Worm (Caenorhabditis elegans): ENCODE results near the gene alp-1.

DNA sequence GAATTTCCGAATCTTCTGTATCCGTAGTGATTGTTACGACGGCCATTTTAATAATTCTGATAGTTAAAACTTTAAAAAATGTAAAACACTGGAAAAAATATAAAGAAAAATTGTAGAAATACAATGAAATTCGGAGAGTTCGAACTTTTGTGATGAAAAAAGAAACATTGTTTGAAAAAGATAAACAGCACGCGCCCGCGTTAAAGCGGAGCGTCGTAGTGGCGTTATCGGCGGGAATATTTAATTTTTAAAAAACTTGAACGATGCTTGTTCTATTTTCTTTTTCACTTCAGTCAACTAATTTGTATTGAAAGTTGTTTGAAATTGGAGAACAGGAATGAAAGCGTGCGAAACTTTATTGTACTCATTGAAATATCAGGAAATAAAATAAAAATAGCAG lies 17.3 kb downstream of the alp-1 start, which contains the start of gene npp-23:
- TF ChIP-seq ets-7 (tag; optimal IDR thresholded peaks at IDR 0.05) = no peak
- no peak for TF ChIP-seq flt-1 (GFP tag; IDR thresholded peaks at IDR 0.05)
- no peak for TF ChIP-seq tbx-37 (GFP tag; conservative IDR thresholded peaks at IDR 0.05)
- TF ChIP-seq ama-1 (optimal IDR thresholded peaks at IDR 0.05) = no peak
- TF ChIP-seq hmbx-1 (tag; optimal IDR thresholded peaks at IDR 0.05) = no peak
- no peak for TF ChIP-seq pes-1 (GFP tag; IDR thresholded peaks at IDR 0.05)
- TF ChIP-seq sea-1 (GFP tag; conservative IDR thresholded peaks at IDR 0.05) = no peak
- TF ChIP-seq ceh-13 (GFP tag; optimal IDR thresholded peaks at IDR 0.05) = no peak
- no peak for TF ChIP-seq F13C5.2 (tag; optimal IDR thresholded peaks at IDR 0.05)
- TF ChIP-seq tra-4 (tag; optimal IDR thresholded peaks at IDR 0.05) = no peak
- TF ChIP-seq B0310.2 (tag; optimal IDR thresholded peaks at IDR 0.05) = no peak

Measured in whole organism, early embryonic.